Fruit fly (Drosophila melanogaster) whole organism, prepupa: ENCODE data around the gene CG42869.

Experiments
- CG11762 ChIP-seq: fragments of 200-800 bp; sonication (Bioruptor generic); optimal IDR thresholded peaks from 3 replicates; lab custom pipeline; 2016; ENCODE audit warnings: missing biosample characterization, missing genetic modification characterization; ENCODE audit not compliant: insufficient read depth
- CG4318 ChIP-seq: fragments of 200-800 bp; sonication (Bioruptor generic); optimal IDR thresholded peaks from 3 replicates; lab custom pipeline; 2017; ENCODE audit warnings: missing biosample characterization, mild to moderate bottlenecking, missing genetic modification characterization
- Hr38 ChIP-seq: sonication (Bioruptor generic); optimal IDR thresholded peaks from 2 replicates; lab custom pipeline; 2016; ENCODE audit warnings: missing biosample characterization, missing genetic modification characterization
- Lpt ChIP-seq: fragments of 200-800 bp; sonication (Bioruptor generic); optimal IDR thresholded peaks from 3 replicates; lab custom pipeline; 2016; ENCODE audit warnings: missing biosample characterization, missing genetic modification characterization
- Sox102F ChIP-seq: fragments of 200-800 bp; sonication (Bioruptor generic); optimal IDR thresholded peaks from 2 replicates; lab custom pipeline; 2016; ENCODE audit warnings: missing biosample characterization, mild to moderate bottlenecking, missing genetic modification characterization
- cyc ChIP-seq: fragments of 200-800 bp; sonication (Bioruptor generic); optimal IDR thresholded peaks from 3 replicates; lab custom pipeline; 2016; ENCODE audit warnings: missing biosample characterization, missing genetic modification characterization
- topi ChIP-seq: fragments of 200-800 bp; sonication (Bioruptor generic); optimal IDR thresholded peaks from 3 replicates; lab custom pipeline; 2016; ENCODE audit warnings: missing biosample characterization, missing genetic modification characterization

- TF ChIP-seq topi (GFP tag; lab: Kevin White, UChicago) (no peak), CG4318 (GFP tag; lab: Kevin White, UChicago) (no peak), CG11762 (no peak), Lpt (GFP tag; lab: Kevin White, UChicago) (no peak), Hr38 (GFP tag; lab: Kevin White, UChicago) (no peak), Sox102F (no peak), cyc (GFP tag; lab: Kevin White, UChicago) (no peak)
Observed at dm6 chr3R:21701529-21701928, 35.1 kb downstream of the CG42869 start.
